Worm (Caenorhabditis elegans): ENCODE measurements around the gene C49F8.15.

DNA sequence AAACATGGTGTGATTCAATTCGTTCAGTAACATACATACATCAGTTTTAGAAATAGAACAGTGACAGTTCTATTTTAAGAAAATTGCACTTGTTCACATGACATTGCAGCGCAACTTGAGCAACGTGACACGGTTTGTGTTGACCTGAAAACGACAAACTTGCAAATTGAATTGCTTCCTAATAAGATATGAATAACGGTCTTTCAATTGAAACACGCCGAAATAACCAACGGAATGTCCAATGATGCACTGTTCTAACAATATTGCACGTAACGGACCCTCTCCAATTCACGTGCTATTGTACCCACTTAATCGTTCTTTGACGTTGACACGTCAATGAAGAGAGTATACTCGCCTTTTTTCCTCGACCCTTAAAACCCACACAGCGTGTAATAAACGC is 2.6 kb downstream of the C49F8.15 start:
- TF ChIP-seq lir-3 (tag; optimal IDR thresholded peaks at IDR 0.05; ENCODE audit: poor library complexity) (no peak), sox-4 (tag; optimal IDR thresholded peaks at IDR 0.05) (no peak), nhr-90 (tag; optimal IDR thresholded peaks at IDR 0.05; ENCODE audit: poor library complexity) (peak; percentile 38), aly-2 (tag; optimal IDR thresholded peaks at IDR 0.05) (no peak), egl-27 (tag; optimal IDR thresholded peaks at IDR 0.05) (no peak), nhr-28 (tag; optimal IDR thresholded peaks at IDR 0.05) (no peak), efl-1 (optimal IDR thresholded peaks at IDR 0.05) (no peak), efl-1 (GFP tag; optimal IDR thresholded peaks at IDR 0.05 in 1 of 2) (peak in 1 of 2 experiments; percentile 54), nhr-11 (tag; optimal IDR thresholded peaks at IDR 0.05) (no peak), unc-62 (GFP tag; optimal IDR thresholded peaks at IDR 0.05) (no peak), nhr-12 (tag; optimal IDR thresholded peaks at IDR 0.05) (no peak), lsy-2 (tag; optimal IDR thresholded peaks at IDR 0.05) (no peak), unc-98 (GFP tag; IDR thresholded peaks at IDR 0.05) (no peak)
